Worm (Caenorhabditis elegans) whole organism, early embryonic: ENCODE results near the gene Y62E10A.3.

Experiments used
- B0310.2 ChIP-seq: sonication (generic microtip); optimal IDR thresholded peaks from 2 replicates; lab custom pipeline; 2016; ENCODE audit warnings: mild to moderate bottlenecking, missing genetic modification characterization, missing compliant biosample characterization
- F13C5.2 ChIP-seq: sonication (generic microtip); optimal IDR thresholded peaks from 2 replicates; lab custom pipeline; 2017; ENCODE audit warnings: mild to moderate bottlenecking, missing genetic modification characterization, inconsistent platforms, missing compliant biosample characterization
- aly-1 ChIP-seq: sonication (generic microtip); optimal IDR thresholded peaks from 2 replicates; lab custom pipeline; 2016; ENCODE audit warnings: missing genetic modification characterization, missing compliant biosample characterization
- ama-1 ChIP-seq: fragments of 150-350 bp; optimal IDR thresholded peaks from 2 replicates; lab custom pipeline; 2014
- ceh-13 ChIP-seq: fragments of 200-800 bp; sonication (Bioruptor generic); optimal IDR thresholded peaks from 2 replicates; lab custom pipeline; 2018; ENCODE audit warnings: mild to moderate bottlenecking, missing genetic modification characterization, missing compliant biosample characterization
- ceh-36 ChIP-seq: sonication (generic microtip); optimal IDR thresholded peaks from 2 replicates; lab custom pipeline; 2016; ENCODE audit warnings: missing genetic modification characterization, inconsistent platforms, missing compliant biosample characterization
- ets-7 ChIP-seq: sonication (generic microtip); optimal IDR thresholded peaks from 2 replicates; lab custom pipeline; 2016; ENCODE audit warnings: missing genotype, missing genetic modification characterization, missing compliant biosample characterization
- flt-1 ChIP-seq: fragments of 200-800 bp; sonication (Bioruptor generic); IDR thresholded peaks from 2 replicates; pipeline ENCODE4 v1.3.6; 2022; ENCODE audit warnings: missing genetic modification characterization, missing compliant biosample characterization
- hmbx-1 ChIP-seq: sonication (generic microtip); optimal IDR thresholded peaks from 2 replicates; lab custom pipeline; 2016; ENCODE audit warnings: mild to moderate bottlenecking, missing genetic modification characterization, missing compliant biosample characterization
- hmg-4 ChIP-seq: fragments of 200-800 bp; sonication (Bioruptor generic); optimal IDR thresholded peaks from 2 replicates; lab custom pipeline; 2018; ENCODE audit warnings: mild to moderate bottlenecking, missing genetic modification characterization, missing compliant biosample characterization
- hnd-1 ChIP-seq: sonication (generic microtip); optimal IDR thresholded peaks from 2 replicates; lab custom pipeline; 2016; ENCODE audit warnings: missing genetic modification characterization, missing compliant biosample characterization
- pes-1 ChIP-seq: fragments of 200-800 bp; sonication (Bioruptor generic); IDR thresholded peaks from 2 replicates; pipeline ENCODE4 v1.3.6; 2022; ENCODE audit warnings: missing genetic modification reagents, missing genetic modification characterization, missing compliant biosample characterization
- scrt-1 ChIP-seq: fragments of 200-800 bp; sonication (Bioruptor generic); IDR thresholded peaks from 2 replicates; pipeline ENCODE4 v1.3.6; 2022; ENCODE audit warnings: missing genetic modification characterization, missing compliant biosample characterization
- sea-1 ChIP-seq: fragments of 200-800 bp; sonication (Bioruptor generic); conservative IDR thresholded peaks from 2 replicates; pipeline ENCODE4 v1.3.6; 2022; ENCODE audit warnings: missing genetic modification characterization, missing compliant biosample characterization
- tbx-11 ChIP-seq: fragments of 200-800 bp; sonication (Bioruptor generic); IDR thresholded peaks from 2 replicates; pipeline ENCODE4 v1.3.6; 2022; ENCODE audit warnings: missing genetic modification characterization, missing compliant biosample characterization
- tbx-37 ChIP-seq: fragments of 200-800 bp; sonication (Bioruptor generic); conservative IDR thresholded peaks from 2 replicates; pipeline ENCODE4 v1.3.6; 2022; ENCODE audit warnings: missing genetic modification reagents, missing genetic modification characterization, missing compliant biosample characterization
- tra-4 ChIP-seq: sonication (generic microtip); optimal IDR thresholded peaks from 2 replicates; lab custom pipeline; 2017; ENCODE audit warnings: missing genetic modification characterization, missing compliant biosample characterization

The Y62E10A.3 gene

DNA sequence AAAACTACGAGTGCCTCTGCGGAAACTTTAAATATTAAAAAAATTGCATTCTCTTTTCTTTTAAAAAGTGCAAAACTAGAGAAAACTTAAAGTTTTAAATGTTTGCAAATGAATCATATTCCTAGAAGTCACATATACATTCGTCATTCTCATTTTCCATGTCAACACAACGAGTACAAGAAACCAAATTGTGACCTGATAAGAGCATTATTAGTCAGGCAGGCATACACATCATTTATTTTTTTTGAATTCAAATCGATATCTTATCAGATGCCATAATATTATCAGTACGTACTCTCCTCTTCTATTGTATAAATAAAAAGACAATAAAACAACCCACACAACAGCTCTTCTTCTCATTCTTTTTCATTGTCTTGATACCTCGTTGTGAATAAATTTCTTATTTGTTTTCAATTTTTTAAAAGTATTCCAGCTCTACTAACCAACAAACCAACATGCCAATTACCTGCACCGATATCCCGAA, 12.8 kb downstream of the Y62E10A.3 start, which contains the start of gene W02A2.9:
Gene W02A2.9 (plus strand): TSS at position 434 of the 484 bp plus-strand sequence.
- TF ChIP-seq ama-1 (lab: Kevin White, UChicago): no peak
- TF ChIP-seq ceh-13 (GFP tag; lab: Kevin White, UChicago): no peak
- TF ChIP-seq tbx-37: no peak
- TF ChIP-seq ceh-36 (tag; lab: Kevin White, UChicago): no peak
- no peak for TF ChIP-seq hmg-4
- no peak for TF ChIP-seq hmbx-1 (tag; lab: Kevin White, UChicago)
- no peak for TF ChIP-seq hnd-1 (tag; lab: Kevin White, UChicago)
- no peak for TF ChIP-seq B0310.2 (tag; lab: Kevin White, UChicago)
- no peak for TF ChIP-seq aly-1 (tag; lab: Kevin White, UChicago)
- TF ChIP-seq ets-7 (tag; lab: Kevin White, UChicago): no peak
- no peak for TF ChIP-seq flt-1
- no peak for TF ChIP-seq tbx-11 (GFP tag; lab: Robert Waterston, UW)
- no peak for TF ChIP-seq scrt-1 (GFP tag; lab: Robert Waterston, UW)

DNA sequence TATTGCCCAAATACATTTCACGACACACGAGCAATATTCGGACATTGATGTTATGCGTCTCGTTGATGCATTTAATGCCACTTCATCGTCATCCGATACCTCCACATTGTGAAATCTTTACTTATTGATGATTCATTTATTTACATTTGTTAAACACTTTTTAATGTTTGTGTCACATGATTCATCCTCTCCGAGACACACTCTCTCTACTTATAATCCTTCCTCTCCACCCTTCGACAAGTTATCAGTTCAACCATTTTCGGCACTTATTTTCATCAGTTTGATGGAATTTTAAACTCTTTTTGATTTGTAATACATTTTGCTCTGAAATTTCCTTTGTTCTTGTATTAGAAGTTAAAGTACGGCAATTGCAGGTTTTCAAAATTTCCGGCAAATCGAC, 14.0 kb downstream of the Y62E10A.3 start:
- TF ChIP-seq ama-1 (lab: Kevin White, UChicago) (no peak), pes-1 (GFP tag; lab: Robert Waterston, UW) (no peak), B0310.2 (tag; lab: Kevin White, UChicago) (no peak), hnd-1 (tag; lab: Kevin White, UChicago) (no peak), flt-1 (no peak)

DNA sequence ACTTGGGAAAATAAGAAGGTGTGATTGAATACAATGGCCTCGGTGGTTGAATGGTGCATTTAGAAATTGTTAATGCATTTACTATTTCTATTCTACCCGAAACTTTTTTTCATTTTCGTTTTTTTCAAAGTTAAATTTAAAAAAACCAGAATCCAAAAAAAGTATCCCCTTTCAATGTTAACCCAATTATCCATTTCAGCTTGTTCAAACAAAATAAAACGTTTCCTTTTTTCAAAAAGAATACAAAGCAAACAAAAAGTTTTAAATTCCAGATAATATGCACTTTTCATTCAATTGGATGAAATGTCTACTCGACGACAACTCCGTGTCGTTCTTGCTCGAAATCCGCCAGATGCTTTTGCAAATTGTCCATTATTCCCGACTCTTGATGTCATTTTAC, 17.5 kb downstream of the Y62E10A.3 start, which contains the start of gene W02A2.5:
Gene W02A2.5 (plus strand): TSS at position 301 of the 400 bp plus-strand sequence.
- TF ChIP-seq hmbx-1 (tag; lab: Kevin White, UChicago) (no peak), hnd-1 (tag; lab: Kevin White, UChicago) (no peak), aly-1 (tag; lab: Kevin White, UChicago) (no peak), tbx-11 (GFP tag; lab: Robert Waterston, UW) (no peak), ets-7 (tag; lab: Kevin White, UChicago) (no peak), tra-4 (tag; lab: Kevin White, UChicago) (no peak), flt-1 (no peak), hmg-4 (no peak), sea-1 (GFP tag; lab: Robert Waterston, UW) (no peak), ceh-13 (GFP tag; lab: Kevin White, UChicago) (no peak), pes-1 (GFP tag; lab: Robert Waterston, UW) (no peak), scrt-1 (GFP tag; lab: Robert Waterston, UW) (no peak)

DNA sequence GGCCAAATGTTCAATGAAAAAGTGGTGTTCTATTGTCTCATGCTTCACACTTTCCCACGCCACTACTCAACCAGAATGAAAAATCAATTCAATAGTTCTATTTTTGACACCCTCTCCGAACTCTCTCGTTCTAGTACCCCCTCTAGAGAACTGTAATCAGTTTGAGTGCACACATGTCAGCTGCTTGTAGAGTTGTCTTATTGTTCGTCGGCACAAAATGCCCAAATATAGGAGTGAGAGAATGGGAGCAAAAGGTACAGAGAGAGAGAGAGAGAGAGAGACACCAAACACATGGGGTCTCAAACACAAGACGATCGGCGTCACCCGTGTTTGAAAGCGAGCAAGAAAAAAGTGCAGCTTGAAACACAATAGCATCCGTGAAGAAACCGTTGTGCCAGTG, 25.8 kb downstream of the Y62E10A.3 start:
- TF ChIP-seq tra-4 (tag; lab: Kevin White, UChicago) (no peak), aly-1 (tag; lab: Kevin White, UChicago) (no peak), hmbx-1 (tag; lab: Kevin White, UChicago) (no peak), sea-1 (GFP tag; lab: Robert Waterston, UW) (no peak), hmg-4 (no peak), pes-1 (GFP tag; lab: Robert Waterston, UW) (no peak), ceh-13 (GFP tag; lab: Kevin White, UChicago) (no peak)

DNA sequence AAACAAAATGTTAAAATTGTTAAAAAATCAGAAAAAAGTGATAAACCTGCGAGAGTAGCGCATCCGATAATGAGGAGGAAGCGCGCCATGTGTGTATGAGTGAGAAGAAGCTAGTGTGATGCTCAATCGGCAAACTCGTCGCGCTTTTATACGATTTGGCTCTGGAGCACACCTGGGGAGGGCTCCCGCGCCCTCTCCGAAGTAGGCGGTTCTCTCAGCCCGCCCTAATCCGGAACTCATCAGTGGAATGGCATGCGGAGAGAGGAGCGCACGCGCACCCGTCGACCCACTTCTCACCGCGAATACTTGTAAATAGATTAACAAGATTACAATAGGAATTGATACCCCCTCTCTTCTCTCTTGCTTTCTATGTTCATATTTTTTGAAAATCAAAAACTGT, 28.8 kb downstream of the Y62E10A.3 start, which contains the start of gene pqn-74:
Gene pqn-74 (minus strand): TSS at position 122 of the 400 bp plus-strand sequence.
- TF ChIP-seq ets-7 (tag; lab: Kevin White, UChicago) (no peak), ceh-36 (tag; lab: Kevin White, UChicago) (no peak), ama-1 (lab: Kevin White, UChicago) (no peak), hnd-1 (tag; lab: Kevin White, UChicago) (no peak), aly-1 (tag; lab: Kevin White, UChicago) (no peak), pes-1 (GFP tag; lab: Robert Waterston, UW) (no peak)

DNA sequence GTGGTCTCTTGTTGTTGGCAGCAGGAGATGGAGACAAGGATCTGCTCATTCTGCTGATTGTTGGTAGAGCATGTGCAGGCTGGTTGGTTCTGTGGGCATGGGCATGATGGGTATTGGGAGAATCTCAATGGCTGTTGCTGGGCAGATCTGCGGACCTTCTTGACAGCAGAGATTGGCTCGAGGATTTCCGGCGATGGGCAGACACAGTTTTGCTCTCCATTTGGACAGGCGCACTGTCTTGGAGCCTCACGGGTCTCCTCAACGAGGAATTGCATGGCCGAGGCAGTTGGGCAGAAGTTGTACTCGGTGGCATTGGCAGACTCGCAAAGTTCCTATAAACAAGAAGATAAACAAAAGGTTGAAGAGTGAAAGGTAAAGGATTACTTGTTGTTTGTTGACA, 29.5 kb downstream of the Y62E10A.3 start:
- no peak for TF ChIP-seq ama-1 (lab: Kevin White, UChicago)
- TF ChIP-seq ceh-13 (GFP tag; lab: Kevin White, UChicago): no peak
- no peak for TF ChIP-seq sea-1 (GFP tag; lab: Robert Waterston, UW)
- no peak for TF ChIP-seq hmg-4
- TF ChIP-seq pes-1 (GFP tag; lab: Robert Waterston, UW): no peak
- TF ChIP-seq aly-1 (tag; lab: Kevin White, UChicago): no peak
- no peak for TF ChIP-seq flt-1
- TF ChIP-seq hmbx-1 (tag; lab: Kevin White, UChicago): no peak
- TF ChIP-seq ceh-36 (tag; lab: Kevin White, UChicago): no peak

DNA sequence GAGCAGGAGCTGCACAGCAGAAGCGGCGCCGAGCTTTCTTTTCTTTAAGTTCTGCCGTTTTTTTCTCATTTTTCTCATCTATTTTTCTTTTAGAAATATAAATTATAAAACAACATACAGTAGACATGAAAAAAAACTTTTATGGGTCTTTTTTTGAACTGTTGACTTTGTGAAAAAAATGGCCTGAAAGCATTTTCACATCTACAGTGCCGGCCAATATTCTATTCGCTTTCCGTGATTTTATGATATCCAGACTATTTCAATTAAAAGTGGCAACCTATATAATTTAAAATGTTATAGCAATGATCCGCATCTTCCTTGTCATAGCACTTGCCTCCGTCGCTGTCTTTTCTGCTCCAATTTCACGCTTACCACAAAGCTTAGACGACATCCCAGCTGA, 32.0 kb downstream of the Y62E10A.3 start, which contains the start of gene far-6:
Gene far-6 (plus strand): TSS at position 301 of the 400 bp plus-strand sequence.
- TF ChIP-seq hnd-1 (tag; lab: Kevin White, UChicago) (no peak), tbx-11 (GFP tag; lab: Robert Waterston, UW) (no peak), pes-1 (GFP tag; lab: Robert Waterston, UW) (no peak), hmbx-1 (tag; lab: Kevin White, UChicago) (no peak), ets-7 (tag; lab: Kevin White, UChicago) (no peak), scrt-1 (GFP tag; lab: Robert Waterston, UW) (no peak), ceh-36 (tag; lab: Kevin White, UChicago) (no peak), tra-4 (tag; lab: Kevin White, UChicago) (no peak), B0310.2 (tag; lab: Kevin White, UChicago) (no peak)

DNA sequence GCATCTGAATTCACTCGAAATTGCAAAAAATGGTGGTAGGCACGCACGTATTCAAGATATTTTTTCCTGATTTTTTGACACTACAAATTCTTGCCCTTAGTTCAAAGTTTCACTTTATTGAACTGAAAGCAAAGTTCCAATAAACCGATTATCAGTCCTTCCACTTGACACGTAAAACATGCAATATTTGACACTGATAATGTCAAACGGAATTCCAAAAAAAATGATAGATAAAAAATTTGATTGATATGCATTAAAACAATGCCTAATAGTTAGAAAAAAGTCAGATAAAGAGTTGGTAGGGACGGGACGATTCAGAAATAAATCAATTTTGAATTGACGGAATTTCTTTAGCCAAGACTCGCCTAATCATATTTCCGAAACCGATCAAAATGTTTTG, 33.0 kb downstream of the Y62E10A.3 start:
- TF ChIP-seq F13C5.2 (tag; lab: Kevin White, UChicago): no peak
- TF ChIP-seq hmg-4: no peak
- no peak for TF ChIP-seq tbx-11 (GFP tag; lab: Robert Waterston, UW)
- TF ChIP-seq tra-4 (tag; lab: Kevin White, UChicago): no peak
- TF ChIP-seq sea-1 (GFP tag; lab: Robert Waterston, UW): no peak
- no peak for TF ChIP-seq hmbx-1 (tag; lab: Kevin White, UChicago)
- no peak for TF ChIP-seq ceh-13 (GFP tag; lab: Kevin White, UChicago)
- no peak for TF ChIP-seq aly-1 (tag; lab: Kevin White, UChicago)
- no peak for TF ChIP-seq ets-7 (tag; lab: Kevin White, UChicago)
- TF ChIP-seq B0310.2 (tag; lab: Kevin White, UChicago): no peak
- TF ChIP-seq ama-1 (lab: Kevin White, UChicago): no peak
- TF ChIP-seq pes-1 (GFP tag; lab: Robert Waterston, UW): no peak
- no peak for TF ChIP-seq ceh-36 (tag; lab: Kevin White, UChicago)
- TF ChIP-seq scrt-1 (GFP tag; lab: Robert Waterston, UW): no peak
- no peak for TF ChIP-seq hnd-1 (tag; lab: Kevin White, UChicago)
- no peak for TF ChIP-seq tbx-37
- no peak for TF ChIP-seq flt-1
